Fruit fly (Drosophila melanogaster) whole organism, embryonic: Measurements from ENCODE around the gene CG32706.
A peak's percentile ranks its signal among the peaks of the same experiment; 100 is the strongest.

Experiments used
- CG10543 ChIP-seq: fragments of 200-800 bp; sonication (Bioruptor generic); optimal IDR thresholded peaks from 3 replicates; lab custom pipeline; 2017; ENCODE audit warnings: missing biosample characterization, mild to moderate bottlenecking, missing genetic modification characterization, moderate library complexity
- CG12391 ChIP-seq: fragments of 200-800 bp; sonication (Bioruptor generic); optimal IDR thresholded peaks from 3 replicates; lab custom pipeline; 2018; ENCODE audit warnings: missing biosample characterization, mild to moderate bottlenecking, missing genetic modification characterization, moderate library complexity
- CG18011 ChIP-seq: fragments of 200-800 bp; sonication (Bioruptor generic); optimal IDR thresholded peaks from 2 replicates; lab custom pipeline; 2017; ENCODE audit warnings: missing biosample characterization, missing genetic modification characterization, mild to moderate bottlenecking, moderate library complexity, missing genotype
- CG18599 ChIP-seq: fragments of 200-800 bp; sonication (Bioruptor generic); optimal IDR thresholded peaks from 3 replicates; lab custom pipeline; 2017; ENCODE audit warnings: missing biosample characterization, missing genetic modification characterization, mild to moderate bottlenecking, moderate library complexity, missing genetic modification reagents
- CG2889 ChIP-seq: fragments of 200-800 bp; sonication (Bioruptor generic); IDR thresholded peaks from 3 replicates; pipeline ENCODE4 v1.3.6; 2022; ENCODE audit warnings: missing biosample characterization, missing genetic modification characterization
- CG3407 ChIP-seq: fragments of 200-800 bp; sonication (Bioruptor generic); optimal IDR thresholded peaks from 2 replicates; lab custom pipeline; 2018; ENCODE audit warnings: missing biosample characterization, mild to moderate bottlenecking, missing genetic modification characterization
- CG34376 ChIP-seq: fragments of 200-800 bp; sonication (Bioruptor generic); optimal IDR thresholded peaks from 2 replicates; lab custom pipeline; 2018; ENCODE audit warnings: missing biosample characterization, mild to moderate bottlenecking, missing genetic modification characterization
- CG4707 ChIP-seq: fragments of 200-800 bp; sonication (Bioruptor generic); optimal IDR thresholded peaks from 2 replicates; lab custom pipeline; 2018; ENCODE audit warnings: missing biosample characterization, mild to moderate bottlenecking, missing genetic modification characterization, moderate library complexity
- CG5180 ChIP-seq: fragments of 200-800 bp; sonication (Bioruptor generic); optimal IDR thresholded peaks from 3 replicates; lab custom pipeline; 2017; ENCODE audit warnings: missing biosample characterization, missing genetic modification characterization, mild to moderate bottlenecking, moderate library complexity, missing genetic modification reagents
- CG6175 ChIP-seq: fragments of 200-800 bp; sonication (Bioruptor generic); IDR thresholded peaks from 3 replicates; pipeline ENCODE4 v1.3.6; 2022; ENCODE audit warnings: missing biosample characterization, missing genetic modification characterization
- CG7786 ChIP-seq: fragments of 200-800 bp; sonication (Bioruptor generic); optimal IDR thresholded peaks from 2 replicates; lab custom pipeline; 2016; ENCODE audit warnings: missing biosample characterization, missing genetic modification characterization
- CG9609 ChIP-seq: fragments of 200-800 bp; sonication (Bioruptor generic); optimal IDR thresholded peaks from 3 replicates; lab custom pipeline; 2016; ENCODE audit warnings: missing biosample characterization, missing genetic modification characterization
- Dbx ChIP-seq: fragments of 200-800 bp; sonication (Bioruptor generic); IDR thresholded peaks from 3 replicates; pipeline ENCODE4 v1.3.6; 2022; ENCODE audit warnings: missing biosample characterization, missing genetic modification characterization
- Deaf1 ChIP-seq: fragments of 200-800 bp; optimal IDR thresholded peaks from 3 replicates; lab custom pipeline; 2019; ENCODE audit warnings: missing biosample characterization, mild to moderate bottlenecking, missing genetic modification characterization, moderate library complexity
- Drgx ChIP-seq: fragments of 200-800 bp; sonication (Bioruptor generic); IDR thresholded peaks from 2 replicates; pipeline ENCODE4 v1.3.6; 2022; ENCODE audit warnings: missing biosample characterization, missing genetic modification characterization
- Fer1 ChIP-seq: fragments of 200-800 bp; sonication (Bioruptor generic); optimal IDR thresholded peaks from 2 replicates; lab custom pipeline; 2017; ENCODE audit warnings: missing biosample characterization, mild to moderate bottlenecking, missing genetic modification characterization
- GATAe ChIP-seq: fragments of 200-800 bp; sonication (Bioruptor generic); conservative IDR thresholded peaks from 2 replicates; pipeline ENCODE4 v1.3.6; 2022; ENCODE audit warnings: missing biosample characterization, missing genetic modification characterization
- HmgZ ChIP-seq: fragments of 200-800 bp; sonication (Bioruptor generic); optimal IDR thresholded peaks from 2 replicates; lab custom pipeline; 2018; ENCODE audit warnings: missing biosample characterization, mild to moderate bottlenecking, missing genetic modification characterization
- Lim3 ChIP-seq: fragments of 200-800 bp; sonication (Bioruptor generic); IDR thresholded peaks from 2 replicates; pipeline ENCODE4 v1.3.6; 2022; ENCODE audit warnings: missing biosample characterization, missing genetic modification characterization
- Med ChIP-seq: fragments of 200-800 bp; sonication (Bioruptor generic); peaks from one replicate; lab custom pipeline; 2016; ENCODE audit warnings: missing biosample characterization, missing genetic modification characterization, mild to moderate bottlenecking, inconsistent platforms, moderate library complexity
- Mrtf ChIP-seq: fragments of 200-800 bp; sonication (Bioruptor generic); IDR thresholded peaks from 3 replicates; pipeline ENCODE4 v1.3.6; 2022; ENCODE audit warnings: missing biosample characterization, missing genetic modification characterization
- Oaz ChIP-seq: fragments of 200-800 bp; sonication (Bioruptor generic); IDR thresholded peaks from 2 replicates; pipeline ENCODE4 v1.3.6; 2022; ENCODE audit warnings: missing biosample characterization, missing genetic modification characterization
- chinmo ChIP-seq: fragments of 200-800 bp; sonication (Bioruptor generic); IDR thresholded peaks from 4 replicates; pipeline ENCODE4 v1.3.6; 2022; ENCODE audit warnings: missing biosample characterization, missing genetic modification characterization; ENCODE audit not compliant: partially characterized antibody
- da ChIP-seq: fragments of 200-800 bp; sonication (Bioruptor generic); optimal IDR thresholded peaks from 2 replicates; lab custom pipeline; 2016; ENCODE audit warnings: missing biosample characterization, missing genetic modification characterization
- exex ChIP-seq: fragments of 200-800 bp; sonication (Bioruptor generic); optimal IDR thresholded peaks from 4 replicates; lab custom pipeline; 2018; ENCODE audit warnings: missing biosample characterization, mild to moderate bottlenecking, missing genetic modification characterization, moderate library complexity
- grn ChIP-seq: fragments of 200-800 bp; sonication (Bioruptor generic); optimal IDR thresholded peaks from 3 replicates; lab custom pipeline; 2017; ENCODE audit warnings: missing biosample characterization, missing genetic modification characterization
- jumu ChIP-seq: fragments of 200-800 bp; sonication (Bioruptor generic); optimal IDR thresholded peaks from 3 replicates; lab custom pipeline; 2016; ENCODE audit warnings: missing biosample characterization, missing genetic modification characterization
- kah ChIP-seq: fragments of 200-800 bp; sonication (Bioruptor generic); optimal IDR thresholded peaks from 2 replicates; lab custom pipeline; 2018; ENCODE audit warnings: missing biosample characterization, mild to moderate bottlenecking, missing genetic modification characterization
- klu ChIP-seq: fragments of 200-800 bp; sonication (Bioruptor generic); IDR thresholded peaks from 2 replicates; pipeline ENCODE4 v1.3.6; 2022; ENCODE audit warnings: missing biosample characterization, missing genetic modification characterization
- mirr ChIP-seq: fragments of 200-800 bp; sonication (Bioruptor generic); optimal IDR thresholded peaks from 3 replicates; lab custom pipeline; 2018; ENCODE audit warnings: missing biosample characterization, mild to moderate bottlenecking, missing genetic modification characterization
- pfk ChIP-seq: fragments of 200-800 bp; sonication (Bioruptor generic); optimal IDR thresholded peaks from 2 replicates; lab custom pipeline; 2018; ENCODE audit warnings: missing biosample characterization, mild to moderate bottlenecking, missing genetic modification characterization, moderate library complexity
- prd ChIP-seq, 3 experiments: fragments of >200 bp in 2 of 3; fragments of 200-800 bp in 1 of 3; sonication (Bioruptor generic) in 1 of 3; optimal IDR thresholded peaks in 2 of 3; IDR thresholded peaks in 1 of 3; 2 replicates in 2 of 3; 3 replicates in 1 of 3; pipeline versions ENCODE4 v1.3.6 to Lab custom; 2017 to 2022; ENCODE audit warnings: missing biosample characterization in 1 of 3, missing genetic modification characterization in 1 of 3
- pros ChIP-seq: fragments of 200-800 bp; sonication (Bioruptor generic); optimal IDR thresholded peaks from 3 replicates; lab custom pipeline; 2019; ENCODE audit warnings: missing biosample characterization, mild to moderate bottlenecking, missing genetic modification characterization, moderate library complexity
- row ChIP-seq: fragments of 200-800 bp; sonication (Bioruptor generic); IDR thresholded peaks from 3 replicates; pipeline ENCODE4 v1.3.6; 2022; ENCODE audit warnings: missing biosample characterization, missing genetic modification characterization
- shn ChIP-seq: fragments of 200-800 bp; sonication (Bioruptor generic); optimal IDR thresholded peaks from 3 replicates; lab custom pipeline; 2016; ENCODE audit warnings: missing biosample characterization, missing genetic modification characterization
- slp2 ChIP-seq: fragments of 200-800 bp; sonication (Bioruptor generic); optimal IDR thresholded peaks from 2 replicates; lab custom pipeline; 2016; ENCODE audit warnings: missing biosample characterization, missing genetic modification characterization
- sr ChIP-seq: fragments of 200-800 bp; sonication (Bioruptor generic); IDR thresholded peaks from 3 replicates; pipeline ENCODE4 v1.3.6; 2022; ENCODE audit warnings: missing biosample characterization, missing genetic modification characterization
- sug ChIP-seq: fragments of 200-800 bp; optimal IDR thresholded peaks from 2 replicates; lab custom pipeline; 2019; ENCODE audit warnings: missing biosample characterization, mild to moderate bottlenecking, missing genetic modification characterization, moderate library complexity

CG32706 gene

DNA sequence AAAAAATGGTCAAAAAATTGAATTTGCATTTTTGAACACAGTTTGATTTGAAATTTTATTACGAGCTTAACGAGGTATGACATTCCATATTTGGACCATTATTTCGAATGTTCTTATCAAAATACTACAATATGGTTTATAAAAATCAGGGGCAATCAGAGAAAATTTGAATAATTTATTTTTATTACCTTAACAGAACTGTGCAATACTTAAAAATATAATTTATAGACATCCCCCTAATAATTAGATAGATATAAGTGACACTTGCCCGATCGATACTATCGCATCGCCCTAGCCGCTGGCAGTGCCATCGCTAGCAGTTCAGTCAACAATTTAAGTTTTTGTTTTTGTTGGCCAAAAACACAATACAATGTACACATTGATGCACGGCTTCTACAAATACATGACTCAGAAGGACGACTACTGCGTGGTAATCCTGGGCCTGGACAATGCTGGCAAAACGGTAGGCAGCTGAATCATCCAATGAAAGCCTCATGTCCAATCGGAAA, 19.9 kb downstream of the CG32706 start, which contains the start of gene Arfrp1 (continued):
- no peak for TF ChIP-seq CG18011 (GFP tag; lab: Kevin White, UChicago)
- TF ChIP-seq CG2889 (GFP tag; lab: Robert Waterston, UW) = no peak
- no peak for TF ChIP-seq sr (GFP tag; lab: Robert Waterston, UW)
- TF ChIP-seq slp2 (GFP tag; lab: Kevin White, UChicago) = no peak
- no peak for TF ChIP-seq Mrtf (GFP tag; lab: Robert Waterston, UW)
- no peak for TF ChIP-seq kah (GFP tag; lab: Kevin White, UChicago)
- TF ChIP-seq CG5180 (GFP tag; lab: Kevin White, UChicago) = no peak
- no peak for TF ChIP-seq prd (optimal IDR thresholded peaks at IDR 0.05; lab: Kevin White, UChicago)
- TF ChIP-seq prd (GFP tag; IDR thresholded peaks at IDR 0.05; lab: Robert Waterston, UW) = peak; percentile 41; the same call in 1 of the 3 replicates
- TF ChIP-seq CG12391 (tag; lab: Kevin White, UChicago) = peak; percentile 34
- no peak for TF ChIP-seq da (GFP tag; lab: Kevin White, UChicago)
- TF ChIP-seq CG3407 (GFP tag; lab: Kevin White, UChicago) = no peak
- no peak for TF ChIP-seq jumu (GFP tag; lab: Kevin White, UChicago)
- no peak for TF ChIP-seq klu (GFP tag; lab: Robert Waterston, UW)
- TF ChIP-seq Oaz (GFP tag; lab: Robert Waterston, UW) = no peak
- peak; percentile 75 for TF ChIP-seq row
- TF ChIP-seq CG7786 (GFP tag; lab: Kevin White, UChicago) = peak; percentile 4

dm6 chrX:9108387-9108786, 21.5 kb downstream of the CG32706 start, which contains the start of gene AP-1gamma:
AP-1gamma (plus strand) TSS chrX:9108691.
- TF ChIP-seq CG5180 (GFP tag; lab: Kevin White, UChicago) (peak; percentile 2), exex (tag; lab: Kevin White, UChicago) (peak; percentile 91), shn (GFP tag; lab: Kevin White, UChicago) (no peak), sug (tag; lab: Kevin White, UChicago) (peak; percentile 93), CG18599 (GFP tag; lab: Kevin White, UChicago) (peak; percentile 1), pros (peak; percentile 10), chinmo (0 out of 4 replicates have a peak, but pooled peaks have one; percentile 47), CG4707 (GFP tag; lab: Kevin White, UChicago) (no peak), CG6175 (peak; percentile 86), GATAe (GFP tag; lab: Robert Waterston, UW) (peak; percentile 33; the same call in 1 of the 2 replicates), CG10543 (peak; percentile 85), Lim3 (GFP tag; lab: Robert Waterston, UW) (no peak), HmgZ (tag; lab: Kevin White, UChicago) (peak; percentile 7), Med (peak; percentile 41), CG9609 (no peak), pfk (peak; percentile 72), Deaf1 (tag; lab: Kevin White, UChicago) (peak; percentile 82), Fer1 (GFP tag; lab: Kevin White, UChicago) (peak; percentile 48), CG34376 (GFP tag; lab: Kevin White, UChicago) (peak; percentile 76), grn (GFP tag; lab: Kevin White, UChicago) (peak; percentile 40), Dbx (GFP tag; lab: Robert Waterston, UW) (0 out of 3 replicates have a peak, but pooled peaks have one; percentile 18), Drgx (GFP tag; lab: Robert Waterston, UW) (no peak), mirr (peak; percentile 78)
- TF ChIP-seq, all 482 proteins: peak for 18
